Worm (Caenorhabditis elegans) whole organism, L3 larva: ENCODE data around the gene R11H6.2.

ENCODE experiments used
- ZK546.5 ChIP-seq: sonication (generic microtip); optimal IDR thresholded peaks from 2 replicates; lab custom pipeline; 2017; ENCODE audit warnings: missing biosample characterization, missing genetic modification characterization
- aly-2 ChIP-seq: fragments of 150-350 bp; optimal IDR thresholded peaks from 2 replicates; lab custom pipeline; 2014; ENCODE audit warnings: missing biosample characterization, missing genetic modification characterization
- ama-1 ChIP-seq: fragments of 150-350 bp; optimal IDR thresholded peaks from 2 replicates; lab custom pipeline; 2018
- ceh-28 ChIP-seq: fragments of 150-350 bp; optimal IDR thresholded peaks from 2 replicates; lab custom pipeline; 2014; ENCODE audit warnings: missing biosample characterization, missing genetic modification reagents, missing genetic modification characterization
- ceh-82 ChIP-seq: fragments of 150-350 bp; optimal IDR thresholded peaks from 2 replicates; lab custom pipeline; 2014; ENCODE audit warnings: missing biosample characterization, missing genetic modification characterization
- ceh-9 ChIP-seq: sonication (generic microtip); optimal IDR thresholded peaks from 2 replicates; lab custom pipeline; 2018; ENCODE audit warnings: missing biosample characterization, missing genetic modification characterization
- daf-12 ChIP-seq: fragments of 150-350 bp; optimal IDR thresholded peaks from 2 replicates; lab custom pipeline; 2014; ENCODE audit warnings: missing biosample characterization, missing genetic modification reagents, missing genetic modification characterization
- egl-5 ChIP-seq: fragments of 150-350 bp; optimal IDR thresholded peaks from 2 replicates; lab custom pipeline; 2017; ENCODE audit warnings: missing biosample characterization, missing genetic modification reagents, missing genetic modification characterization, inconsistent platforms
- elt-1 ChIP-seq: fragments of 150-350 bp; optimal IDR thresholded peaks from 2 replicates; lab custom pipeline; 2014; ENCODE audit warnings: missing biosample characterization, missing genetic modification characterization
- elt-2 ChIP-seq: sonication (generic microtip); optimal IDR thresholded peaks from 2 replicates; lab custom pipeline; 2016; ENCODE audit warnings: missing genetic modification reagents, mild to moderate bottlenecking, missing genetic modification characterization, missing compliant biosample characterization
- elt-3 ChIP-seq, 3 experiments: fragments of 150-350 bp in 1 of 3; sonication (generic microtip) in 2 of 3; optimal IDR thresholded peaks; 2 replicates in 2 of 3; 4 replicates in 1 of 3; lab custom pipeline; 2014 to 2017; ENCODE audit warnings: missing biosample characterization in 3 of 3, missing genetic modification characterization in 3 of 3
- eor-1 ChIP-seq, 2 experiments: fragments of 150-350 bp; optimal IDR thresholded peaks; 2 replicates each; lab custom pipeline; 2014 to 2018; ENCODE audit warnings: missing biosample characterization in 2 of 2, missing genetic modification characterization in 2 of 2
- fkh-2 ChIP-seq: fragments of 150-350 bp; optimal IDR thresholded peaks from 2 replicates; lab custom pipeline; 2014; ENCODE audit warnings: missing biosample characterization, missing genetic modification reagents, missing genetic modification characterization
- hmg-11 ChIP-seq: sonication (generic microtip); optimal IDR thresholded peaks from 2 replicates; lab custom pipeline; 2016; ENCODE audit warnings: missing genetic modification characterization, missing compliant biosample characterization
- jun-1 ChIP-seq: fragments of 150-350 bp; optimal IDR thresholded peaks from 2 replicates; lab custom pipeline; 2014; ENCODE audit warnings: missing biosample characterization, missing genetic modification reagents, missing genetic modification characterization
- lin-15B ChIP-seq: fragments of 150-350 bp; optimal IDR thresholded peaks from 2 replicates; lab custom pipeline; 2014; ENCODE audit warnings: missing biosample characterization, missing genetic modification characterization
- lin-39 ChIP-seq: fragments of 150-350 bp; optimal IDR thresholded peaks from 2 replicates; lab custom pipeline; 2018; ENCODE audit warnings: missing biosample characterization, missing genetic modification reagents, missing genetic modification characterization
- lsy-12 ChIP-seq: sonication (generic microtip); optimal IDR thresholded peaks from 2 replicates; lab custom pipeline; 2016; ENCODE audit warnings: mild to moderate bottlenecking, missing genetic modification characterization, missing compliant biosample characterization
- nfya-1 ChIP-seq: sonication (generic microtip); optimal IDR thresholded peaks from 2 replicates; lab custom pipeline; 2017; ENCODE audit warnings: missing genetic modification characterization, mild to moderate bottlenecking, missing compliant biosample characterization, antibody characterized with exemption, moderate library complexity; ENCODE audit not compliant: insufficient read depth
- nhr-11 ChIP-seq: fragments of 150-350 bp; optimal IDR thresholded peaks from 2 replicates; lab custom pipeline; 2014; ENCODE audit warnings: missing biosample characterization, missing genetic modification characterization
- nhr-12 ChIP-seq: fragments of 150-350 bp; optimal IDR thresholded peaks from 2 replicates; lab custom pipeline; 2014; ENCODE audit warnings: missing biosample characterization, missing genetic modification characterization
- nhr-237 ChIP-seq: fragments of 150-350 bp; optimal IDR thresholded peaks from 2 replicates; lab custom pipeline; 2014; ENCODE audit warnings: missing biosample characterization, missing genetic modification characterization
- nhr-25 ChIP-seq: sonication (generic microtip); optimal IDR thresholded peaks from 2 replicates; lab custom pipeline; 2017; ENCODE audit warnings: missing biosample characterization, missing genetic modification characterization
- nhr-28 ChIP-seq: fragments of 150-350 bp; optimal IDR thresholded peaks from 2 replicates; lab custom pipeline; 2014; ENCODE audit warnings: missing biosample characterization, missing genetic modification characterization
- nhr-43 ChIP-seq: sonication (generic microtip); optimal IDR thresholded peaks from 2 replicates; lab custom pipeline; 2016; ENCODE audit warnings: mild to moderate bottlenecking, missing genetic modification characterization, missing compliant biosample characterization; ENCODE audit not compliant: poor library complexity, severe bottlenecking
- nhr-67 ChIP-seq: fragments of 150-350 bp; optimal IDR thresholded peaks from 2 replicates; lab custom pipeline; 2014; ENCODE audit warnings: missing biosample characterization, missing genetic modification characterization
- nhr-77 ChIP-seq: fragments of 150-350 bp; optimal IDR thresholded peaks from 2 replicates; lab custom pipeline; 2014; ENCODE audit warnings: missing biosample characterization, missing genetic modification characterization
- pha-4 ChIP-seq: fragments of 150-350 bp; optimal IDR thresholded peaks from 2 replicates; lab custom pipeline; 2014; ENCODE audit warnings: missing biosample characterization, missing genetic modification reagents, missing genetic modification characterization
- sea-2 ChIP-seq: fragments of 150-350 bp; sonication (generic microtip); optimal IDR thresholded peaks from 4 replicates; lab custom pipeline; 2014; ENCODE audit warnings: missing biosample characterization, missing genetic modification reagents, missing genetic modification characterization
- skn-1 ChIP-seq: fragments of 150-350 bp; optimal IDR thresholded peaks from 2 replicates; lab custom pipeline; 2014; ENCODE audit warnings: missing biosample characterization, missing genetic modification characterization
- snpc-4 ChIP-seq: fragments of 150-350 bp; optimal IDR thresholded peaks from 2 replicates; lab custom pipeline; 2014; ENCODE audit warnings: missing biosample characterization, missing genetic modification characterization
- tbx-2 ChIP-seq: sonication (generic microtip); optimal IDR thresholded peaks from 2 replicates; lab custom pipeline; 2016; ENCODE audit warnings: mild to moderate bottlenecking, missing genetic modification characterization, missing compliant biosample characterization
- unc-62 ChIP-seq: fragments of 150-350 bp; sonication (generic microtip); optimal IDR thresholded peaks from 4 replicates; lab custom pipeline; 2014; ENCODE audit warnings: missing biosample characterization, missing genetic modification reagents, missing genetic modification characterization
- ztf-11 ChIP-seq: fragments of 150-350 bp; optimal IDR thresholded peaks from 2 replicates; lab custom pipeline; 2014; ENCODE audit warnings: missing biosample characterization, missing genetic modification characterization
- ztf-4 ChIP-seq: fragments of 150-350 bp; optimal IDR thresholded peaks from 2 replicates; lab custom pipeline; 2014; ENCODE audit warnings: missing biosample characterization, missing genetic modification characterization

The R11H6.2 gene

DNA sequence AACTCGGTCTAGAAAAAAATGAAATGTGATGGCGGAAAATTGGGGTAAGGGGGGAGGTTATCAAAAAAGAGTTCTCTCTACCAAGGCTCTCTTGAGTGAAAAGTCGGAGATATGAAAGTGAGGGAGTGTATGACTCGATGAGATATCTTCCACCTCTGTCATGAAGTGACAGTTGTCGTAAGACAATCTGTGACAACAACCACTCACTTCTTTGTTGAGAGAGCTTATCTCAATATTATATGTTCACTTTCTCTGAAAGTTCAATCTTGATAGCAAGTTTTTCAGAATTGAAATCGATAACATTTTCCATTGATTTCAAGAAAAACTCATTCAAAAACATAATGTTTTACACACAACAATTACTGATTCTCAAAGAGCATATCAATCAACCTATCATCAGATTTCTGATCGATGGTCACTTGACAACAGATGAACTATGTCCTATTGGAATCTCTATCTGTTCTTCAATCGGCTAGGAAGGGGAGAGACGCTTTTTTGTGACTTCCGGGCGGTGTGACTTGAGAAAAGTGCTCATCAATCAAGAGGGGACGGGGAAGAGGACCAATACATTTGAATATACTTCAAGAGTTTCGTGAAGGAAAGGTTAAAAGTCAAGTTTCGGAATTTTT is 20.9 kb upstream of the R11H6.2 start:
- TF ChIP-seq elt-1: peak; percentile 70
- TF ChIP-seq unc-62 (GFP tag; lab: Kevin White, UChicago): no peak
- no peak for TF ChIP-seq ztf-4 (tag; lab: Kevin White, UChicago)
- no peak for TF ChIP-seq pha-4 (tag; lab: Kevin White, UChicago)
- TF ChIP-seq aly-2 (tag; lab: Kevin White, UChicago): no peak
- TF ChIP-seq nhr-67: no peak
- TF ChIP-seq nhr-237 (tag; lab: Kevin White, UChicago): no peak
- TF ChIP-seq elt-3 (tag; optimal IDR thresholded peaks at IDR 0.05; lab: Kevin White, UChicago): no peak
- no peak for TF ChIP-seq elt-2 (tag; lab: Kevin White, UChicago)
- TF ChIP-seq tbx-2: no peak
- TF ChIP-seq nhr-12: no peak
- no peak for TF ChIP-seq lsy-12
- TF ChIP-seq ztf-11 (tag; lab: Kevin White, UChicago): no peak
- TF ChIP-seq egl-5 (tag; lab: Kevin White, UChicago): peak; percentile 21
- no peak for TF ChIP-seq ceh-9 (tag; lab: Kevin White, UChicago)
- no peak for TF ChIP-seq eor-1 (tag; optimal IDR thresholded peaks at IDR 0.05; lab: Kevin White, UChicago)
- peak; percentile 6 for TF ChIP-seq lin-39 (tag; lab: Kevin White, UChicago)

DNA sequence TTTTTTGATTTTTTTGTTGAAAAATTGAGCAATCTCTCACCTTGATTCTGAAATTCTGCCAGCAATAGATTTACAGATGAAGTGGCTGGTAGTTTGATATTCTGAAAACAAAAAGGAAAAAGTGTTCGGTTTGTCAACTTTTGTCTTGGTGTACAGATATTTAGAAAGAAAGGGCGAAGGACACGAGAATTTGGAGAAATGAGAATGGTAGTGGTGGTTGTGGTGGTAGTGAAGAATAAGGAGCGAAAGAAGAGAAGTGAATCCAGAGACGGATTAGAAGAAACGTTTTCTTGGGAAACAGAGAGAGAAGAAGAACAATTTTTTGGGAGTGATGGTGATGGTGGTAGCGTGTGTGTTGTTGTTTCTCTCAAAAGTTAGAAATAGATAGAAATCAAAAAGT is 18.2 kb upstream of the R11H6.2 start, which contains the start of gene gar-3:
Gene gar-3 (minus strand): TSS at position 101 of the 400 bp plus-strand sequence.
- TF ChIP-seq nhr-77 (tag; lab: Kevin White, UChicago): no peak
- no peak for TF ChIP-seq pha-4 (tag; lab: Kevin White, UChicago)
- no peak for TF ChIP-seq sea-2
- TF ChIP-seq nhr-28: no peak
- no peak for TF ChIP-seq ceh-82 (tag; lab: Kevin White, UChicago)
- TF ChIP-seq egl-5 (tag; lab: Kevin White, UChicago): no peak
- no peak for TF ChIP-seq ama-1 (lab: Kevin White, UChicago)
- TF ChIP-seq hmg-11 (tag; lab: Kevin White, UChicago): no peak
- TF ChIP-seq daf-12: no peak
- TF ChIP-seq nfya-1 (tag; lab: Kevin White, UChicago): no peak
- TF ChIP-seq fkh-2 (tag; lab: Kevin White, UChicago): no peak
- no peak for TF ChIP-seq aly-2 (tag; lab: Kevin White, UChicago)

DNA sequence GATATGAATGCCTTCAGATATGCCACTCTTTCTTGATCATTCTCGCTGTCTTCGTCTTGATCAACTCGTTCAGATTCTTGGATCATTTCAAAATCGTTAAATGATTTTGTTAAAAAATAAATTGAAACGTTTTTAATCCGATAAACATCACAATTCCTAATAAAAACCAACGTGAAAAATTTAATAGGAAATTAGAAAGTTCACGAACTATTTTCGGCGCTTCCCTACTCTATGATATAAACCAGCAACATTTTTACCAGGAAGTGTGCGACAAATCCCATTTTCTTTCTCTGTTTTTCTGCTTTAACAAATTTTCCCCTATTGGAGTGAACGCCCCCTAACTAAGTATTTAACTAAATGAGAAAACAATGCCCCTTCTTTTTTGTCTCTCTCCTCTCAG is 12.5 kb upstream of the R11H6.2 start, which contains the start of gene Y40H4A.2:
Gene Y40H4A.2 (minus strand): TSS at position 101 of the 400 bp plus-strand sequence.
- TF ChIP-seq jun-1 (tag; lab: Kevin White, UChicago) (no peak), nhr-43 (tag; lab: Kevin White, UChicago) (no peak), unc-62 (GFP tag; lab: Kevin White, UChicago) (no peak), ZK546.5 (tag; lab: Kevin White, UChicago) (no peak), ztf-11 (tag; lab: Kevin White, UChicago) (no peak), skn-1 (no peak), ceh-28 (tag; lab: Kevin White, UChicago) (no peak)

DNA sequence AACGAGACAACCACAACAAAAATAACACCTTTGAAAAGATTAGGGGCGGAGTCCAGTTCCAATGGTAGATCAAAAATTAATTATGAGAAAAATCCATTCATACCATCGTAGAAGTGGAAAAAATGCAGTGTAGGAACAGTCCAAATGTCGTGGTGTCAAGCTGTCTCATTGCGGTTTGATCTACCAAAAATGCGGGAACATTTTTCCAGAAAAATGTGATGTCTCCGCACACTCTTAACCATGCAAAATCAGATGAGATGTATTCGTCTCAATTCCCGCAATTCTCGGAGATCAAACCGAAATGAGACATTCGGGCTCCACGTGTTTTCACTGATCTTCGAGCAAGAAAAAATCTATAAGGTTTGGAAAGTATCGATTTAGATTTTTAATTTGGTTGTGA is 3.7 kb upstream of the R11H6.2 start:
- TF ChIP-seq snpc-4 (tag; lab: Kevin White, UChicago) (no peak), sea-2 (no peak), jun-1 (tag; lab: Kevin White, UChicago) (no peak), unc-62 (GFP tag; lab: Kevin White, UChicago) (no peak), ztf-11 (tag; lab: Kevin White, UChicago) (no peak), egl-5 (tag; lab: Kevin White, UChicago) (no peak), skn-1 (no peak), elt-1 (no peak), ceh-28 (tag; lab: Kevin White, UChicago) (no peak), lin-39 (tag; lab: Kevin White, UChicago) (no peak), elt-2 (tag; lab: Kevin White, UChicago) (no peak), lin-15B (no peak), nhr-25 (tag; lab: Kevin White, UChicago) (no peak), nhr-11 (tag; lab: Kevin White, UChicago) (no peak), nhr-12 (no peak)
